Worm (Caenorhabditis elegans) whole organism, late embryonic: ENCODE results near the gene cyn-1.

Experiments
- C08G9.2 ChIP-seq: sonication (generic microtip); optimal IDR thresholded peaks from 2 replicates; lab custom pipeline; 2016; ENCODE audit warnings: mild to moderate bottlenecking, missing genetic modification characterization, moderate library complexity, missing compliant biosample characterization
- C38D4.7 ChIP-seq: fragments of 200-800 bp; sonication (Bioruptor generic); optimal IDR thresholded peaks from 2 replicates; lab custom pipeline; 2018; ENCODE audit warnings: mild to moderate bottlenecking, missing genetic modification characterization, moderate library complexity, missing compliant biosample characterization
- F13H6.1 ChIP-seq: sonication (generic microtip); optimal IDR thresholded peaks from 2 replicates; lab custom pipeline; 2016; ENCODE audit warnings: missing genetic modification characterization, missing compliant biosample characterization
- K02D7.2 ChIP-seq: sonication (generic microtip); optimal IDR thresholded peaks from 2 replicates; lab custom pipeline; 2017; ENCODE audit warnings: mild to moderate bottlenecking, missing genetic modification characterization, missing compliant biosample characterization
- K09A11.1 ChIP-seq: sonication (generic microtip); optimal IDR thresholded peaks from 2 replicates; lab custom pipeline; 2017; ENCODE audit warnings: antibody characterized with exemption, mild to moderate bottlenecking, missing genetic modification characterization, missing compliant biosample characterization; ENCODE audit not compliant: insufficient read depth
- ahr-1 ChIP-seq: sonication (generic microtip); optimal IDR thresholded peaks from 2 replicates; lab custom pipeline; 2016; ENCODE audit warnings: missing genetic modification characterization, missing compliant biosample characterization
- ama-1 ChIP-seq: fragments of 150-350 bp; optimal IDR thresholded peaks from 2 replicates; lab custom pipeline; 2014
- ceh-14 ChIP-seq: sonication (generic microtip); optimal IDR thresholded peaks from 2 replicates; lab custom pipeline; 2016; ENCODE audit warnings: missing genotype, missing genetic modification characterization, missing compliant biosample characterization
- ceh-18 ChIP-seq: sonication (generic microtip); optimal IDR thresholded peaks from 2 replicates; lab custom pipeline; 2016; ENCODE audit warnings: missing genetic modification characterization, missing compliant biosample characterization
- ceh-19 ChIP-seq: fragments of 200-800 bp; sonication (Bioruptor generic); optimal IDR thresholded peaks from 2 replicates; lab custom pipeline; 2018; ENCODE audit warnings: mild to moderate bottlenecking, missing genetic modification characterization, missing compliant biosample characterization
- ceh-2 ChIP-seq: sonication (generic microtip); optimal IDR thresholded peaks from 2 replicates; lab custom pipeline; 2016; ENCODE audit warnings: missing genotype, missing genetic modification characterization, missing compliant biosample characterization
- ceh-22 ChIP-seq: sonication (generic microtip); optimal IDR thresholded peaks from 2 replicates; lab custom pipeline; 2017; ENCODE audit warnings: missing biosample characterization, missing genetic modification characterization
- ceh-31 ChIP-seq: sonication (generic microtip); optimal IDR thresholded peaks from 2 replicates; lab custom pipeline; 2016; ENCODE audit warnings: missing genetic modification characterization, missing compliant biosample characterization
- ceh-34 ChIP-seq: sonication (generic microtip); optimal IDR thresholded peaks from 2 replicates; lab custom pipeline; 2016; ENCODE audit warnings: mild to moderate bottlenecking, missing genetic modification characterization, missing compliant biosample characterization
- ceh-6 ChIP-seq: fragments of 200-800 bp; sonication (Bioruptor generic); optimal IDR thresholded peaks from 2 replicates; lab custom pipeline; 2018; ENCODE audit warnings: mild to moderate bottlenecking, missing genetic modification characterization, missing compliant biosample characterization
- che-1 ChIP-seq: sonication (generic microtip); optimal IDR thresholded peaks from 2 replicates; lab custom pipeline; 2016; ENCODE audit warnings: mild to moderate bottlenecking, missing genetic modification characterization, missing compliant biosample characterization
- dmd-4 ChIP-seq: sonication (generic microtip); optimal IDR thresholded peaks from 2 replicates; lab custom pipeline; 2016; ENCODE audit warnings: borderline replicate concordance, missing genetic modification characterization, missing compliant biosample characterization
- dve-1 ChIP-seq: sonication (generic microtip); optimal IDR thresholded peaks from 2 replicates; lab custom pipeline; 2017; ENCODE audit warnings: antibody characterized with exemption, mild to moderate bottlenecking, missing genetic modification characterization, missing compliant biosample characterization
- elt-4 ChIP-seq: sonication (generic microtip); optimal IDR thresholded peaks from 2 replicates; lab custom pipeline; 2016; ENCODE audit warnings: missing genetic modification characterization, missing compliant biosample characterization
- ets-4 ChIP-seq: sonication (generic microtip); optimal IDR thresholded peaks from 2 replicates; lab custom pipeline; 2016; ENCODE audit warnings: missing genetic modification characterization, missing compliant biosample characterization
- eyg-1 ChIP-seq: sonication (generic microtip); optimal IDR thresholded peaks from 2 replicates; lab custom pipeline; 2016; ENCODE audit warnings: missing genotype, missing genetic modification characterization, missing compliant biosample characterization
- fax-1 ChIP-seq: sonication (generic microtip); optimal IDR thresholded peaks from 2 replicates; lab custom pipeline; 2016; ENCODE audit warnings: missing genotype, missing genetic modification characterization, missing compliant biosample characterization
- fkh-10 ChIP-seq: fragments of 150-350 bp; optimal IDR thresholded peaks from 2 replicates; lab custom pipeline; 2014; ENCODE audit warnings: missing biosample characterization, missing genetic modification reagents, missing genetic modification characterization
- hlh-30 ChIP-seq: sonication (generic microtip); optimal IDR thresholded peaks from 2 replicates; lab custom pipeline; 2017; ENCODE audit warnings: antibody characterized with exemption, missing genetic modification characterization, missing compliant biosample characterization; ENCODE audit not compliant: insufficient read depth
- hlh-6 ChIP-seq: sonication (generic microtip); optimal IDR thresholded peaks from 2 replicates; lab custom pipeline; 2016; ENCODE audit warnings: missing genotype, missing genetic modification characterization, missing compliant biosample characterization
- hlh-8 ChIP-seq: sonication (generic microtip); optimal IDR thresholded peaks from 2 replicates; lab custom pipeline; 2016; ENCODE audit warnings: missing genotype, missing genetic modification characterization, missing compliant biosample characterization
- lin-11 ChIP-seq: fragments of 200-800 bp; sonication (Bioruptor generic); optimal IDR thresholded peaks from 2 replicates; lab custom pipeline; 2018; ENCODE audit warnings: mild to moderate bottlenecking, missing genetic modification characterization, missing compliant biosample characterization
- mec-3 ChIP-seq: sonication (generic microtip); optimal IDR thresholded peaks from 2 replicates; lab custom pipeline; 2016; ENCODE audit warnings: borderline replicate concordance, missing genetic modification characterization, missing compliant biosample characterization
- nfya-1 ChIP-seq: sonication (generic microtip); optimal IDR thresholded peaks from 2 replicates; lab custom pipeline; 2017; ENCODE audit warnings: missing genetic modification characterization, mild to moderate bottlenecking, missing compliant biosample characterization, antibody characterized with exemption, moderate library complexity
- nhr-11 ChIP-seq: fragments of 150-350 bp; optimal IDR thresholded peaks from 2 replicates; lab custom pipeline; 2014; ENCODE audit warnings: missing biosample characterization, missing genetic modification characterization
- odd-2 ChIP-seq: sonication (generic microtip); optimal IDR thresholded peaks from 2 replicates; lab custom pipeline; 2017; ENCODE audit warnings: antibody characterized with exemption, mild to moderate bottlenecking, missing genetic modification characterization, missing compliant biosample characterization
- pax-1 ChIP-seq: fragments of 150-350 bp; optimal IDR thresholded peaks from 2 replicates; lab custom pipeline; 2014; ENCODE audit warnings: missing biosample characterization, missing genetic modification characterization
- pros-1 ChIP-seq: fragments of 150-350 bp; optimal IDR thresholded peaks from 2 replicates; lab custom pipeline; 2014; ENCODE audit warnings: missing biosample characterization, missing genetic modification reagents, missing genetic modification characterization
- rnt-1 ChIP-seq: sonication (generic microtip); optimal IDR thresholded peaks from 2 replicates; lab custom pipeline; 2016; ENCODE audit warnings: missing genetic modification characterization, missing compliant biosample characterization
- sdc-2 ChIP-seq: sonication (generic microtip); optimal IDR thresholded peaks from 2 replicates; lab custom pipeline; 2016; ENCODE audit warnings: missing genotype, missing genetic modification characterization, missing compliant biosample characterization
- sox-2 ChIP-seq: fragments of 200-800 bp; sonication (Bioruptor generic); IDR thresholded peaks from 2 replicates; pipeline ENCODE4 v1.3.6; 2022; ENCODE audit warnings: missing genetic modification reagents, missing genetic modification characterization, missing compliant biosample characterization
- ttx-3 ChIP-seq: sonication (generic microtip); optimal IDR thresholded peaks from 2 replicates; lab custom pipeline; 2016; ENCODE audit warnings: missing genetic modification reagents, missing genetic modification characterization, missing compliant biosample characterization
- unc-3 ChIP-seq, 2 experiments: fragments of 200-800 bp in 1 of 2; sonication (Bioruptor generic) in 1 of 2; sonication (generic microtip) in 1 of 2; conservative IDR thresholded peaks in 1 of 2; optimal IDR thresholded peaks in 1 of 2; 2 replicates each; pipeline versions ENCODE4 v1.3.6 to Lab custom; 2016 to 2022; ENCODE audit warnings: missing compliant biosample characterization in 2 of 2, missing genetic modification characterization in 2 of 2, missing genetic modification reagents in 1 of 2
- unc-42 ChIP-seq: sonication (generic microtip); optimal IDR thresholded peaks from 2 replicates; lab custom pipeline; 2016; ENCODE audit warnings: missing genotype, missing genetic modification characterization, missing compliant biosample characterization
- unc-55 ChIP-seq: sonication (generic microtip); optimal IDR thresholded peaks from 2 replicates; lab custom pipeline; 2017; ENCODE audit warnings: missing biosample characterization, missing genetic modification reagents, missing genetic modification characterization
- zip-5 ChIP-seq: sonication (generic microtip); optimal IDR thresholded peaks from 2 replicates; lab custom pipeline; 2016; ENCODE audit warnings: missing genetic modification characterization, missing compliant biosample characterization

Gene cyn-1

DNA sequence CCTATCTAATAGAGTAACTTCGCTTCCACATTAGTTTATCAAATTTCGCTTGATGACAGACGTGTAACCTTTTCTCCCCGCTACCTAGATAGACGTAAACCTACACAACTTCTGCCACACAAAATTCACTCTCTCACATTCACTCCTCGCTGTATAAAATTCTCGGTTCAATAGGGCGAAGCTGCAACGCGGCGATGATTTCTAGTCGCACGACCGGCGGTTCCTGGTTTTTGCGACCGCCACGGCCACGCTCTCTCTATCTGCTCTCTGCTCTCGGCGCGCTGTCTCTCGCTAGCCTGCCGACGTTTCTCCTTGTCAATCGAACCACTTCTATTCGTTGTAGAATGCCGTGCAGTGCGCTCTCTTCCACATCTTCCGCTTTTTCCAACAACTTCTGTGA, 4.9 kb upstream of the cyn-1 start (continued):
- TF ChIP-seq K09A11.1 (no peak), pax-1 (tag; lab: Kevin White, UChicago) (no peak), sdc-2 (tag; lab: Kevin White, UChicago) (peak; percentile 3), nhr-11 (no peak), elt-4 (tag; lab: Kevin White, UChicago) (no peak), ama-1 (lab: Kevin White, UChicago) (no peak), F13H6.1 (peak; percentile 3), sox-2 (GFP tag; lab: Robert Waterston, UW) (no peak), ceh-34 (tag; lab: Kevin White, UChicago) (peak; percentile 43), unc-42 (tag; lab: Kevin White, UChicago) (peak; percentile 72), fax-1 (tag; lab: Kevin White, UChicago) (no peak), nfya-1 (tag; lab: Kevin White, UChicago) (peak; percentile 62), ceh-19 (GFP tag; lab: Kevin White, UChicago) (no peak), dmd-4 (tag; lab: Kevin White, UChicago) (no peak), hlh-8 (tag; lab: Kevin White, UChicago) (peak; percentile 11), ceh-14 (tag; lab: Kevin White, UChicago) (peak; percentile 55), hlh-6 (peak; percentile 41), K02D7.2 (tag; lab: Kevin White, UChicago) (no peak), ahr-1 (no peak), zip-5 (no peak), eyg-1 (no peak), rnt-1 (peak; percentile 60), ets-4 (tag; lab: Kevin White, UChicago) (peak; percentile 38), fkh-10 (peak; percentile 14), ttx-3 (tag; lab: Kevin White, UChicago) (no peak), dve-1 (tag; lab: Kevin White, UChicago) (peak; percentile 22), C08G9.2 (peak; percentile 64), unc-55 (GFP tag; lab: Kevin White, UChicago) (no peak), unc-3 (GFP tag; conservative IDR thresholded peaks at IDR 0.05; lab: Robert Waterston, UW) (no peak), unc-3 (tag; optimal IDR thresholded peaks at IDR 0.05; lab: Kevin White, UChicago) (no peak), lin-11 (no peak), C38D4.7 (GFP tag; lab: Kevin White, UChicago) (no peak), ceh-18 (tag; lab: Kevin White, UChicago) (peak; percentile 79), ceh-22 (tag; lab: Kevin White, UChicago) (no peak)

- no peak for TF ChIP-seq odd-2 (tag; lab: Kevin White, UChicago)
- no peak for TF ChIP-seq ceh-2 (tag; lab: Kevin White, UChicago)
- TF ChIP-seq ceh-14 (tag; lab: Kevin White, UChicago) = no peak
- TF ChIP-seq sox-2 (GFP tag; lab: Robert Waterston, UW) = no peak
- no peak for TF ChIP-seq C08G9.2
- TF ChIP-seq fax-1 (tag; lab: Kevin White, UChicago) = no peak
- TF ChIP-seq unc-3 (GFP tag; conservative IDR thresholded peaks at IDR 0.05; lab: Robert Waterston, UW) = no peak
- no peak for TF ChIP-seq unc-3 (tag; optimal IDR thresholded peaks at IDR 0.05; lab: Kevin White, UChicago)
- no peak for TF ChIP-seq pax-1 (tag; lab: Kevin White, UChicago)
- no peak for TF ChIP-seq fkh-10
- TF ChIP-seq mec-3 = no peak
- no peak for TF ChIP-seq ama-1 (lab: Kevin White, UChicago)
- no peak for TF ChIP-seq ceh-6 (GFP tag; lab: Kevin White, UChicago)
- no peak for TF ChIP-seq pros-1 (tag; lab: Kevin White, UChicago)
- no peak for TF ChIP-seq dmd-4 (tag; lab: Kevin White, UChicago)
- TF ChIP-seq eyg-1 = no peak
These were observed 4.2 kb upstream of the cyn-1 start, which contains the start of gene vha-13 for ce11 chrV:14351629-14352028. vha-13 (plus strand) TSS chrV:14351709.

DNA sequence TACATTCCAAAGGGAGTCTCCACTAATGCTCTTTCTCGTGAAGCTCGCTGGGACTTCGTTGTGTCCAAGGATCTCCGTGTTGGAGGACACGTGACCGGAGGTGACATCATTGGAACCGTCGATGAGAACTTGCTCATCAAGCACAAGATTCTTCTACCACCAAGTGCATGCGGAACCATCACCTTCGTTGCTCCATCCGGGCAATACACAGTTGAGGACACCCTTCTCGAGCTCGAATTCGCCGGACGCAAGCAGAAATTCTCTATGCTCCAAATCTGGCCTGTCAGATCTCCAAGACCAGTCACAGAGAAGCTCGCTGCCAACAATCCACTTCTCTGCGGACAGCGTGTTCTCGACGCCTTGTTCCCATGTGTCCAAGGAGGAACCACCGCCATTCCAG, 3.8 kb upstream of the cyn-1 start:
- TF ChIP-seq fkh-10 (no peak), ceh-31 (tag; lab: Kevin White, UChicago) (no peak), che-1 (tag; lab: Kevin White, UChicago) (no peak), fax-1 (tag; lab: Kevin White, UChicago) (no peak), dmd-4 (tag; lab: Kevin White, UChicago) (no peak), hlh-30 (tag; lab: Kevin White, UChicago) (no peak)
- TF ChIP-seq, all 69 proteins: peak for 0
